Worm (Caenorhabditis elegans) whole organism, L4 larva: ENCODE results near the gene fbxa-26.

ENCODE experiments used
- D1046.2 ChIP-seq: fragments of 200-800 bp; sonication (Bioruptor generic); IDR thresholded peaks from 2 replicates; pipeline ENCODE4 v1.3.6; 2022; ENCODE audit warnings: missing genetic modification characterization, missing compliant biosample characterization
- F37D6.2 ChIP-seq: sonication (generic microtip); optimal IDR thresholded peaks from 2 replicates; lab custom pipeline; 2016; ENCODE audit warnings: mild to moderate bottlenecking, missing genetic modification characterization, missing compliant biosample characterization
- F49E8.2 ChIP-seq: sonication (generic microtip); optimal IDR thresholded peaks from 2 replicates; lab custom pipeline; 2016; ENCODE audit warnings: missing compliant biosample characterization, mild to moderate bottlenecking, missing genetic modification characterization, borderline replicate concordance
- T26A8.4 ChIP-seq: fragments of 200-800 bp; sonication (Bioruptor generic); IDR thresholded peaks from 2 replicates; pipeline ENCODE4 v1.3.6; 2022; ENCODE audit warnings: missing genetic modification characterization, missing compliant biosample characterization
- aha-1 ChIP-seq: fragments of 150-350 bp; peaks from one replicate; lab custom pipeline; 2014; ENCODE audit warnings: missing biosample characterization, missing genetic modification characterization
- aly-2 ChIP-seq: sonication (generic microtip); optimal IDR thresholded peaks from 2 replicates; lab custom pipeline; 2018; ENCODE audit warnings: missing biosample characterization, missing genetic modification characterization
- ceh-20 ChIP-seq: fragments of 200-800 bp; sonication (Bioruptor generic); IDR thresholded peaks from 2 replicates; pipeline ENCODE4 v1.3.6; 2022; ENCODE audit warnings: missing genetic modification reagents, missing genetic modification characterization, missing compliant biosample characterization
- ceh-62 ChIP-seq: sonication (generic microtip); optimal IDR thresholded peaks from 2 replicates; lab custom pipeline; 2017; ENCODE audit warnings: missing biosample characterization, missing genetic modification characterization
- ctbp-1 ChIP-seq: fragments of 200-800 bp; sonication (Bioruptor generic); IDR thresholded peaks from 2 replicates; pipeline ENCODE4 v1.3.6; 2022; ENCODE audit warnings: missing genetic modification reagents, missing genetic modification characterization, missing compliant biosample characterization
- daf-16 ChIP-seq, 3 experiments: sonication (generic microtip); optimal IDR thresholded peaks; 2 replicates each; lab custom pipeline; 2016 to 2017; ENCODE audit warnings: missing genetic modification characterization in 3 of 3, missing genetic modification reagents in 3 of 3, mild to moderate bottlenecking in 2 of 3, missing compliant biosample characterization in 2 of 3, missing biosample characterization in 1 of 3, moderate library complexity in 1 of 3
- dmd-6 ChIP-seq: fragments of 200-800 bp; sonication (Bioruptor generic); IDR thresholded peaks from 2 replicates; pipeline ENCODE4 v1.3.6; 2022; ENCODE audit warnings: missing genetic modification reagents, missing genetic modification characterization, missing compliant biosample characterization
- duxl-1 ChIP-seq: sonication (generic microtip); optimal IDR thresholded peaks from 2 replicates; lab custom pipeline; 2016; ENCODE audit warnings: mild to moderate bottlenecking, missing genetic modification characterization, moderate library complexity, missing compliant biosample characterization; ENCODE audit not compliant: poor library complexity
- dve-1 ChIP-seq: sonication (generic microtip); optimal IDR thresholded peaks from 2 replicates; lab custom pipeline; 2017; ENCODE audit warnings: antibody characterized with exemption, mild to moderate bottlenecking, missing genetic modification characterization, missing compliant biosample characterization; ENCODE audit not compliant: insufficient read depth
- fkh-10 ChIP-seq: fragments of 150-350 bp; optimal IDR thresholded peaks from 2 replicates; lab custom pipeline; 2014; ENCODE audit warnings: missing biosample characterization, missing genetic modification reagents, missing genetic modification characterization
- fos-1 ChIP-seq: fragments of 150-350 bp; optimal IDR thresholded peaks from 2 replicates; lab custom pipeline; 2014; ENCODE audit warnings: missing biosample characterization, missing genetic modification characterization
- hif-1 ChIP-seq, 2 experiments: sonication (generic microtip); optimal IDR thresholded peaks; 2 replicates each; lab custom pipeline; 2016 to 2017; ENCODE audit warnings: missing compliant biosample characterization in 2 of 2, missing genetic modification characterization in 2 of 2, missing genetic modification reagents in 2 of 2, missing genotype in 2 of 2, mild to moderate bottlenecking in 1 of 2
- hlh-11 ChIP-seq: fragments of 200-800 bp; sonication (Bioruptor generic); optimal IDR thresholded peaks from 2 replicates; lab custom pipeline; 2018; ENCODE audit warnings: mild to moderate bottlenecking, missing genetic modification characterization, missing compliant biosample characterization
- hmg-1.1 ChIP-seq: fragments of 200-800 bp; sonication (Bioruptor generic); IDR thresholded peaks from 2 replicates; pipeline ENCODE4 v1.3.6; 2022; ENCODE audit warnings: missing genetic modification reagents, missing genetic modification characterization, missing compliant biosample characterization
- jun-1 ChIP-seq: fragments of 150-350 bp; optimal IDR thresholded peaks from 2 replicates; lab custom pipeline; 2014; ENCODE audit warnings: missing biosample characterization, missing genetic modification reagents, missing genetic modification characterization
- lin-1 ChIP-seq: fragments of 200-800 bp; sonication (Bioruptor generic); IDR thresholded peaks from 2 replicates; pipeline ENCODE4 v1.3.6; 2022; ENCODE audit warnings: missing genetic modification reagents, missing genetic modification characterization, missing compliant biosample characterization
- lsy-2 ChIP-seq, 2 experiments: fragments of 150-350 bp in 1 of 2; sonication (generic microtip) in 1 of 2; optimal IDR thresholded peaks; 2 replicates each; lab custom pipeline; 2014 to 2017; ENCODE audit warnings: missing biosample characterization in 2 of 2, missing genetic modification characterization in 2 of 2
- madf-9 ChIP-seq: fragments of 200-800 bp; sonication (Bioruptor generic); conservative IDR thresholded peaks from 2 replicates; pipeline ENCODE4 v1.3.6; 2022; ENCODE audit warnings: missing genetic modification reagents, missing genetic modification characterization, missing compliant biosample characterization
- mdl-1 ChIP-seq, 2 experiments: fragments of 150-350 bp in 1 of 2; sonication (generic microtip) in 1 of 2; optimal IDR thresholded peaks; 2 replicates each; lab custom pipeline; 2014 to 2017; ENCODE audit warnings: missing biosample characterization in 2 of 2, missing genetic modification characterization in 2 of 2
- mxl-3 ChIP-seq: fragments of 200-800 bp; sonication (Bioruptor generic); optimal IDR thresholded peaks from 2 replicates; lab custom pipeline; 2018; ENCODE audit warnings: mild to moderate bottlenecking, missing genetic modification characterization, missing compliant biosample characterization
- nhr-102 ChIP-seq: sonication (generic microtip); optimal IDR thresholded peaks from 2 replicates; lab custom pipeline; 2016; ENCODE audit warnings: mild to moderate bottlenecking, missing genetic modification characterization, moderate library complexity, missing compliant biosample characterization
- nhr-11 ChIP-seq: fragments of 150-350 bp; optimal IDR thresholded peaks from 2 replicates; lab custom pipeline; 2014; ENCODE audit warnings: missing biosample characterization, missing genetic modification characterization
- nhr-25 ChIP-seq: sonication (generic microtip); optimal IDR thresholded peaks from 2 replicates; lab custom pipeline; 2017; ENCODE audit warnings: missing genetic modification characterization, mild to moderate bottlenecking, missing compliant biosample characterization, antibody characterized with exemption, moderate library complexity, borderline replicate concordance; ENCODE audit not compliant: insufficient read depth
- nhr-28 ChIP-seq: fragments of 150-350 bp; optimal IDR thresholded peaks from 2 replicates; lab custom pipeline; 2014; ENCODE audit warnings: missing biosample characterization, missing genetic modification characterization
- nhr-41 ChIP-seq: fragments of 200-800 bp; sonication (Bioruptor generic); IDR thresholded peaks from 2 replicates; pipeline ENCODE4 v1.3.6; 2022; ENCODE audit warnings: missing genetic modification reagents, missing genetic modification characterization, missing compliant biosample characterization
- nhr-6 ChIP-seq: fragments of 150-350 bp; optimal IDR thresholded peaks from 2 replicates; lab custom pipeline; 2014; ENCODE audit warnings: missing biosample characterization, missing genetic modification characterization
- nhr-77 ChIP-seq: fragments of 150-350 bp; optimal IDR thresholded peaks from 2 replicates; lab custom pipeline; 2014; ENCODE audit warnings: missing biosample characterization, missing genetic modification characterization
- pqm-1 ChIP-seq: sonication (generic microtip); optimal IDR thresholded peaks from 2 replicates; lab custom pipeline; 2017; ENCODE audit warnings: missing biosample characterization, missing genetic modification characterization
- set-16 ChIP-seq: fragments of 200-800 bp; sonication (Bioruptor generic); IDR thresholded peaks from 2 replicates; pipeline ENCODE4 v1.3.6; 2022; ENCODE audit warnings: missing genetic modification reagents, missing genetic modification characterization, missing compliant biosample characterization
- tag-97 ChIP-seq: fragments of 200-800 bp; sonication (Bioruptor generic); IDR thresholded peaks from 2 replicates; pipeline ENCODE4 v1.3.6; 2022; ENCODE audit warnings: missing genetic modification characterization, missing compliant biosample characterization
- vab-7 ChIP-seq: fragments of 200-800 bp; sonication (Bioruptor generic); IDR thresholded peaks from 2 replicates; pipeline ENCODE4 v1.3.6; 2022; ENCODE audit warnings: missing genetic modification reagents, missing genetic modification characterization, missing compliant biosample characterization
- zag-1 ChIP-seq: fragments of 150-350 bp; optimal IDR thresholded peaks from 2 replicates; lab custom pipeline; 2014; ENCODE audit warnings: missing biosample characterization, missing genetic modification characterization
- ztf-11 ChIP-seq: fragments of 150-350 bp; optimal IDR thresholded peaks from 2 replicates; lab custom pipeline; 2014; ENCODE audit warnings: missing biosample characterization, missing genetic modification characterization

The fbxa-26 gene

ce11 chrIII:1326490-1326889 lies 15.8 kb downstream of the fbxa-26 start, which contains the start of gene Y82E9BL.18:
Gene Y82E9BL.18, plus strand, starts transcription at chrIII:1326790.
- TF ChIP-seq aha-1: peak; percentile 23
- no peak for TF ChIP-seq ceh-62

- no peak for TF ChIP-seq set-16
- no peak for TF ChIP-seq hif-1 (tag; optimal IDR thresholded peaks at IDR 0.05; lab: Kevin White, UChicago)
- no peak for TF ChIP-seq lin-1 (GFP tag; lab: Robert Waterston, UW)
These were observed 17.8 kb downstream of the fbxa-26 start, which contains the start of gene fbxa-14 for ce11 chrIII:1324513-1324912. Gene fbxa-14, minus strand, starts transcription at chrIII:1324613.

ce11 chrIII:1323555-1323954 lies 18.8 kb downstream of the fbxa-26 start:
- no peak for TF ChIP-seq nhr-25 (tag; lab: Kevin White, UChicago)
- TF ChIP-seq dmd-6: peak; percentile 83
- TF ChIP-seq madf-9 (GFP tag; lab: Robert Waterston, UW): no peak
- no peak for TF ChIP-seq daf-16 (GFP tag; optimal IDR thresholded peaks at IDR 0.05; lab: Kevin White, UChicago)
- peak; percentile 56 for TF ChIP-seq daf-16 (tag; optimal IDR thresholded peaks at IDR 0.05; lab: Kevin White, UChicago)
- TF ChIP-seq pqm-1 (tag; lab: Kevin White, UChicago): peak; percentile 96
- peak; percentile 84 for TF ChIP-seq nhr-6 (tag; lab: Kevin White, UChicago)
- peak; percentile 63 for TF ChIP-seq nhr-77 (tag; lab: Kevin White, UChicago)
- peak; percentile 40 for TF ChIP-seq hlh-11 (tag; lab: Kevin White, UChicago)
- TF ChIP-seq nhr-11 (tag; lab: Kevin White, UChicago): no peak
- TF ChIP-seq tag-97 (GFP tag; lab: Robert Waterston, UW): no peak
- no peak for TF ChIP-seq ceh-20 (GFP tag; lab: Robert Waterston, UW)
- no peak for TF ChIP-seq fkh-10
- no peak for TF ChIP-seq F49E8.2 (tag; lab: Kevin White, UChicago)
- no peak for TF ChIP-seq duxl-1
- no peak for TF ChIP-seq ztf-11
- TF ChIP-seq hmg-1.1 (GFP tag; lab: Robert Waterston, UW): no peak
- TF ChIP-seq nhr-41 (GFP tag; lab: Robert Waterston, UW): peak; percentile 41; the same call in 1 of the 2 replicates
- TF ChIP-seq lsy-2 (tag; optimal IDR thresholded peaks at IDR 0.05; lab: Kevin White, UChicago): peak in 1 of 2 experiments; percentile 36
- TF ChIP-seq F37D6.2 (tag; lab: Kevin White, UChicago): no peak
- TF ChIP-seq nhr-28 (tag; lab: Kevin White, UChicago): peak; percentile 89
- no peak for TF ChIP-seq fos-1 (tag; lab: Kevin White, UChicago)
- peak in 1 of 2 experiments; percentile 22 for TF ChIP-seq mdl-1 (tag; optimal IDR thresholded peaks at IDR 0.05; lab: Kevin White, UChicago)
- no peak for TF ChIP-seq jun-1 (tag; lab: Kevin White, UChicago)
- TF ChIP-seq ctbp-1 (GFP tag; lab: Robert Waterston, UW): no peak
- TF ChIP-seq vab-7 (GFP tag; lab: Robert Waterston, UW): no peak
- TF ChIP-seq zag-1 (tag; lab: Kevin White, UChicago): no peak
- TF ChIP-seq aly-2 (tag; lab: Kevin White, UChicago): no peak
- TF ChIP-seq dve-1 (tag; lab: Kevin White, UChicago): peak; percentile 19
- no peak for TF ChIP-seq mxl-3
- TF ChIP-seq, all 104 proteins: peak for 11

ce11 chrIII:1321561-1321960 lies 20.8 kb downstream of the fbxa-26 start, which contains the start of gene fbxa-15:
Gene fbxa-15, minus strand, starts transcription at chrIII:1321661.
- no peak for TF ChIP-seq F49E8.2 (tag; lab: Kevin White, UChicago)
- TF ChIP-seq T26A8.4 (GFP tag; lab: Robert Waterston, UW): no peak
- TF ChIP-seq lsy-2 (tag; optimal IDR thresholded peaks at IDR 0.05; lab: Kevin White, UChicago): no peak
- no peak for TF ChIP-seq D1046.2
- no peak for TF ChIP-seq nhr-11 (tag; lab: Kevin White, UChicago)
- no peak for TF ChIP-seq nhr-102 (tag; lab: Kevin White, UChicago)
- no peak for TF ChIP-seq F37D6.2 (tag; lab: Kevin White, UChicago)
- TF ChIP-seq, all 104 proteins: peak for 0
